Fruit fly (Drosophila melanogaster) whole organism, prepupa: ENCODE measurements around the gene CG31327.

Experiments used
- CG11762 ChIP-seq: fragments of 200-800 bp; sonication (Bioruptor generic); optimal IDR thresholded peaks from 3 replicates; lab custom pipeline; 2016; ENCODE audit warnings: missing biosample characterization, missing genetic modification characterization; ENCODE audit not compliant: insufficient read depth
- CG7368 ChIP-seq: fragments of 200-800 bp; sonication (Bioruptor generic); optimal IDR thresholded peaks from 3 replicates; lab custom pipeline; 2016; ENCODE audit warnings: missing biosample characterization, missing genetic modification characterization
- CG8119 ChIP-seq: fragments of 200-800 bp; sonication (Bioruptor generic); IDR thresholded peaks from 3 replicates; pipeline ENCODE4 v1.3.6; 2022; ENCODE audit warnings: missing biosample characterization, missing genetic modification characterization
- Eip93F ChIP-seq: fragments of 200-800 bp; sonication (Bioruptor generic); optimal IDR thresholded peaks from 2 replicates; lab custom pipeline; 2016; ENCODE audit warnings: missing biosample characterization, mild to moderate bottlenecking, missing genetic modification characterization
- Ets96B ChIP-seq: fragments of 200-800 bp; optimal IDR thresholded peaks from 2 replicates; lab custom pipeline; 2019; ENCODE audit warnings: missing biosample characterization, mild to moderate bottlenecking, missing genetic modification characterization, moderate library complexity
- Hr38 ChIP-seq: sonication (Bioruptor generic); optimal IDR thresholded peaks from 2 replicates; lab custom pipeline; 2016; ENCODE audit warnings: missing biosample characterization, missing genetic modification characterization
- Sox14 ChIP-seq: fragments of 200-800 bp; sonication (Bioruptor generic); optimal IDR thresholded peaks from 3 replicates; lab custom pipeline; 2016; ENCODE audit warnings: missing biosample characterization, missing genetic modification characterization
- acj6 ChIP-seq: fragments of 200-800 bp; sonication (Bioruptor generic); optimal IDR thresholded peaks from 3 replicates; lab custom pipeline; 2016; ENCODE audit warnings: missing biosample characterization, missing genetic modification characterization

dm6 chr3R:14162176-14162759 is 2.2 kb upstream of the CG31327 start, which contains the start of gene CG3199:
- TF ChIP-seq Ets96B (tag; lab: Kevin White, UChicago): no peak
- TF ChIP-seq Sox14 (GFP tag; lab: Kevin White, UChicago): no peak
- no peak for TF ChIP-seq Eip93F (GFP tag; lab: Kevin White, UChicago)
- TF ChIP-seq CG7368 (GFP tag; lab: Kevin White, UChicago): no peak
- TF ChIP-seq CG8119 (GFP tag; lab: Robert Waterston, UW): no peak
- no peak for TF ChIP-seq Hr38 (GFP tag; lab: Kevin White, UChicago)
- no peak for TF ChIP-seq CG11762 (GFP tag; lab: Kevin White, UChicago)
- TF ChIP-seq acj6: no peak
